Worm (Caenorhabditis elegans) whole organism, L1 larva: Measurements from ENCODE around the gene C49A9.10.
"Not testable (repeated sequence)": the region's sequence is repeated elsewhere in the genome, so short reads cannot be mapped to it uniquely, and the experiment has no call there.

Experiments
- C16A3.4 ChIP-seq: fragments of 150-350 bp; optimal IDR thresholded peaks from 2 replicates; lab custom pipeline; 2014; ENCODE audit warnings: missing biosample characterization, missing genetic modification characterization
- blmp-1 ChIP-seq: fragments of 150-350 bp; optimal IDR thresholded peaks from 2 replicates; lab custom pipeline; 2014; ENCODE audit warnings: missing biosample characterization, missing genetic modification characterization
- ceh-8 ChIP-seq: fragments of 200-800 bp; sonication (Bioruptor generic); optimal IDR thresholded peaks from 2 replicates; lab custom pipeline; 2018; ENCODE audit warnings: mild to moderate bottlenecking, missing genetic modification characterization, moderate library complexity, missing compliant biosample characterization
- ceh-82 ChIP-seq, 3 experiments: fragments of 150-350 bp in 1 of 3; sonication (generic microtip) in 2 of 3; optimal IDR thresholded peaks; 2 replicates each; lab custom pipeline; 2014 to 2017; ENCODE audit warnings: missing biosample characterization in 3 of 3, missing genetic modification characterization in 3 of 3
- ceh-90 ChIP-seq: sonication (generic microtip); optimal IDR thresholded peaks from 2 replicates; lab custom pipeline; 2016; ENCODE audit warnings: missing genetic modification characterization, missing compliant biosample characterization
- ces-1 ChIP-seq: fragments of 150-350 bp; optimal IDR thresholded peaks from 2 replicates; lab custom pipeline; 2014; ENCODE audit warnings: missing biosample characterization, missing genetic modification reagents, missing genetic modification characterization
- dpl-1 ChIP-seq, 3 experiments: fragments of 150-350 bp in 2 of 3; sonication (generic microtip) in 1 of 3; optimal IDR thresholded peaks; 2 replicates each; lab custom pipeline; 2014 to 2017; ENCODE audit warnings: missing biosample characterization in 3 of 3, missing genetic modification characterization in 3 of 3, missing genetic modification reagents in 3 of 3
- dsc-1 ChIP-seq: sonication (generic microtip); optimal IDR thresholded peaks from 2 replicates; lab custom pipeline; 2016; ENCODE audit warnings: mild to moderate bottlenecking, missing genetic modification characterization, missing compliant biosample characterization
- efl-3 ChIP-seq: fragments of 200-800 bp; sonication (Bioruptor generic); optimal IDR thresholded peaks from 2 replicates; lab custom pipeline; 2018; ENCODE audit warnings: mild to moderate bottlenecking, missing genetic modification characterization, missing compliant biosample characterization
- egl-13 ChIP-seq: sonication (generic microtip); optimal IDR thresholded peaks from 2 replicates; lab custom pipeline; 2016; ENCODE audit warnings: missing genotype, missing genetic modification reagents, missing genetic modification characterization, missing compliant biosample characterization
- egl-27 ChIP-seq, 2 experiments: fragments of 150-350 bp in 1 of 2; sonication (generic microtip); optimal IDR thresholded peaks; 3 replicates each; lab custom pipeline; 2017 to 2018; ENCODE audit warnings: missing biosample characterization in 2 of 2, missing genetic modification characterization in 2 of 2, missing genetic modification reagents in 2 of 2
- elt-2 ChIP-seq: sonication (generic microtip); optimal IDR thresholded peaks from 2 replicates; lab custom pipeline; 2016; ENCODE audit warnings: missing genetic modification characterization, mild to moderate bottlenecking, inconsistent platforms, missing compliant biosample characterization, missing genetic modification reagents
- elt-3 ChIP-seq, 6 experiments: fragments of 150-350 bp in 1 of 6; sonication (generic microtip); optimal IDR thresholded peaks; 2 replicates each; lab custom pipeline; 2017 to 2018; ENCODE audit warnings: missing biosample characterization in 6 of 6, missing genetic modification characterization in 6 of 6, inconsistent platforms in 1 of 6
- fkh-10 ChIP-seq: sonication (generic microtip); optimal IDR thresholded peaks from 2 replicates; lab custom pipeline; 2017; ENCODE audit warnings: missing biosample characterization, missing genetic modification reagents, missing genetic modification characterization
- fkh-4 ChIP-seq: sonication (generic microtip); optimal IDR thresholded peaks from 2 replicates; lab custom pipeline; 2016; ENCODE audit warnings: missing compliant biosample characterization, missing genetic modification characterization, borderline replicate concordance
- fos-1 ChIP-seq: fragments of 150-350 bp; optimal IDR thresholded peaks from 2 replicates; lab custom pipeline; 2014; ENCODE audit warnings: missing biosample characterization, missing genetic modification characterization
- grh-1 ChIP-seq: fragments of 200-800 bp; sonication (Bioruptor generic); IDR thresholded peaks from 2 replicates; pipeline ENCODE4 v1.3.6; 2022; ENCODE audit warnings: missing genetic modification reagents, missing genetic modification characterization, missing compliant biosample characterization
- hlh-17 ChIP-seq: fragments of 200-800 bp; sonication (Bioruptor generic); optimal IDR thresholded peaks from 2 replicates; lab custom pipeline; 2018; ENCODE audit warnings: missing genetic modification characterization, mild to moderate bottlenecking, missing compliant biosample characterization, moderate library complexity, borderline replicate concordance
- isw-1 ChIP-seq: fragments of 200-800 bp; sonication (Bioruptor generic); IDR thresholded peaks from 2 replicates; pipeline ENCODE4 v1.3.6; 2022; ENCODE audit warnings: missing genetic modification characterization, missing compliant biosample characterization
- lin-13 ChIP-seq: fragments of 150-350 bp; optimal IDR thresholded peaks from 2 replicates; lab custom pipeline; 2014; ENCODE audit warnings: missing biosample characterization, missing genetic modification reagents, missing genetic modification characterization
- lin-14 ChIP-seq: fragments of 200-800 bp; sonication (Bioruptor generic); optimal IDR thresholded peaks from 2 replicates; lab custom pipeline; 2018; ENCODE audit warnings: mild to moderate bottlenecking, missing genetic modification characterization, moderate library complexity, missing compliant biosample characterization
- lin-15B ChIP-seq: fragments of 150-350 bp; sonication (generic microtip); optimal IDR thresholded peaks from 3 replicates; lab custom pipeline; 2014; ENCODE audit warnings: missing biosample characterization, missing genetic modification characterization
- lin-35 ChIP-seq, 2 experiments: fragments of 150-350 bp; optimal IDR thresholded peaks; 2 replicates each; lab custom pipeline; 2014; ENCODE audit warnings: missing biosample characterization in 2 of 2, missing genetic modification characterization in 2 of 2, missing genetic modification reagents in 2 of 2
- lir-3 ChIP-seq: sonication (generic microtip); optimal IDR thresholded peaks from 2 replicates; lab custom pipeline; 2016; ENCODE audit warnings: mild to moderate bottlenecking, missing genetic modification characterization, moderate library complexity, missing compliant biosample characterization; ENCODE audit not compliant: poor library complexity
- lsy-2 ChIP-seq, 2 experiments: fragments of 150-350 bp; optimal IDR thresholded peaks; 2 replicates each; lab custom pipeline; 2014; ENCODE audit warnings: missing biosample characterization in 2 of 2, missing genetic modification characterization in 2 of 2
- mab-9 ChIP-seq: fragments of 200-800 bp; sonication (Bioruptor generic); IDR thresholded peaks from 2 replicates; pipeline ENCODE4 v1.3.6; 2022; ENCODE audit warnings: missing genetic modification reagents, missing genetic modification characterization, missing compliant biosample characterization
- mef-2 ChIP-seq: fragments of 150-350 bp; optimal IDR thresholded peaks from 2 replicates; lab custom pipeline; 2014; ENCODE audit warnings: missing biosample characterization, missing genetic modification characterization
- mep-1 ChIP-seq: fragments of 150-350 bp; optimal IDR thresholded peaks from 2 replicates; lab custom pipeline; 2014; ENCODE audit warnings: missing biosample characterization, missing genetic modification characterization
- nhr-11 ChIP-seq: fragments of 150-350 bp; optimal IDR thresholded peaks from 2 replicates; lab custom pipeline; 2014; ENCODE audit warnings: missing biosample characterization, missing genetic modification characterization
- nhr-19 ChIP-seq: fragments of 200-800 bp; sonication (Bioruptor generic); conservative IDR thresholded peaks from 2 replicates; pipeline ENCODE4 v1.3.6; 2022; ENCODE audit warnings: missing genetic modification characterization, missing compliant biosample characterization
- nhr-20 ChIP-seq: sonication (generic microtip); optimal IDR thresholded peaks from 2 replicates; lab custom pipeline; 2016; ENCODE audit warnings: mild to moderate bottlenecking, missing genetic modification characterization, missing compliant biosample characterization
- nhr-47 ChIP-seq: sonication (generic microtip); optimal IDR thresholded peaks from 2 replicates; lab custom pipeline; 2016; ENCODE audit warnings: mild to moderate bottlenecking, missing genetic modification characterization, moderate library complexity, missing compliant biosample characterization
- nhr-71 ChIP-seq: sonication (generic microtip); optimal IDR thresholded peaks from 2 replicates; lab custom pipeline; 2016; ENCODE audit warnings: mild to moderate bottlenecking, missing genetic modification characterization, moderate library complexity, missing compliant biosample characterization
- nhr-85 ChIP-seq: sonication (generic microtip); peaks from one replicate; lab custom pipeline; 2016; ENCODE audit warnings: missing genetic modification characterization, inconsistent platforms, missing compliant biosample characterization
- pag-3 ChIP-seq: sonication (generic microtip); optimal IDR thresholded peaks from 2 replicates; lab custom pipeline; 2017; ENCODE audit warnings: missing genetic modification characterization, mild to moderate bottlenecking, missing compliant biosample characterization, antibody characterized with exemption, borderline replicate concordance; ENCODE audit not compliant: insufficient read depth
- pqm-1 ChIP-seq: sonication (generic microtip); optimal IDR thresholded peaks from 3 replicates; lab custom pipeline; 2017; ENCODE audit warnings: missing biosample characterization, missing genetic modification characterization
- skn-1 ChIP-seq: fragments of 150-350 bp; optimal IDR thresholded peaks from 2 replicates; lab custom pipeline; 2014; ENCODE audit warnings: missing biosample characterization, missing genetic modification characterization
- snpc-4 ChIP-seq: fragments of 150-350 bp; optimal IDR thresholded peaks from 2 replicates; lab custom pipeline; 2014; ENCODE audit warnings: missing biosample characterization, missing genetic modification characterization
- snu-23 ChIP-seq: sonication (generic microtip); optimal IDR thresholded peaks from 2 replicates; lab custom pipeline; 2016; ENCODE audit warnings: missing genetic modification characterization, missing compliant biosample characterization
- sup-37 ChIP-seq: fragments of 200-800 bp; sonication (Bioruptor generic); optimal IDR thresholded peaks from 2 replicates; lab custom pipeline; 2018; ENCODE audit warnings: mild to moderate bottlenecking, missing genetic modification characterization, missing compliant biosample characterization
- swsn-7 ChIP-seq: sonication (generic microtip); optimal IDR thresholded peaks from 2 replicates; lab custom pipeline; 2016; ENCODE audit warnings: missing genetic modification characterization, missing compliant biosample characterization
- tbx-2 ChIP-seq: sonication (generic microtip); optimal IDR thresholded peaks from 2 replicates; lab custom pipeline; 2016; ENCODE audit warnings: missing genetic modification characterization, missing compliant biosample characterization
- tlp-1 ChIP-seq: fragments of 150-350 bp; optimal IDR thresholded peaks from 2 replicates; lab custom pipeline; 2014; ENCODE audit warnings: missing biosample characterization, missing genetic modification characterization
- unc-30 ChIP-seq: sonication (generic microtip); optimal IDR thresholded peaks from 2 replicates; lab custom pipeline; 2017; ENCODE audit warnings: missing biosample characterization, missing genetic modification characterization
- unc-86 ChIP-seq: sonication (generic microtip); optimal IDR thresholded peaks from 2 replicates; lab custom pipeline; 2016; ENCODE audit warnings: missing genetic modification characterization, missing compliant biosample characterization
- unc-98 ChIP-seq: fragments of 200-800 bp; sonication (Bioruptor generic); IDR thresholded peaks from 2 replicates; pipeline ENCODE4 v1.3.6; 2022; ENCODE audit warnings: missing genetic modification characterization, missing compliant biosample characterization
- vab-15 ChIP-seq: sonication (generic microtip); optimal IDR thresholded peaks from 2 replicates; lab custom pipeline; 2017; ENCODE audit warnings: missing genotype, mild to moderate bottlenecking, missing genetic modification characterization, missing compliant biosample characterization
- xbp-1 ChIP-seq: sonication (generic microtip); optimal IDR thresholded peaks from 2 replicates; lab custom pipeline; 2016; ENCODE audit warnings: missing genetic modification characterization, missing compliant biosample characterization
- zip-4 ChIP-seq: fragments of 200-800 bp; sonication (Bioruptor generic); optimal IDR thresholded peaks from 2 replicates; lab custom pipeline; 2018; ENCODE audit warnings: mild to moderate bottlenecking, missing genetic modification characterization, moderate library complexity, missing compliant biosample characterization

Gene C49A9.10

DNA sequence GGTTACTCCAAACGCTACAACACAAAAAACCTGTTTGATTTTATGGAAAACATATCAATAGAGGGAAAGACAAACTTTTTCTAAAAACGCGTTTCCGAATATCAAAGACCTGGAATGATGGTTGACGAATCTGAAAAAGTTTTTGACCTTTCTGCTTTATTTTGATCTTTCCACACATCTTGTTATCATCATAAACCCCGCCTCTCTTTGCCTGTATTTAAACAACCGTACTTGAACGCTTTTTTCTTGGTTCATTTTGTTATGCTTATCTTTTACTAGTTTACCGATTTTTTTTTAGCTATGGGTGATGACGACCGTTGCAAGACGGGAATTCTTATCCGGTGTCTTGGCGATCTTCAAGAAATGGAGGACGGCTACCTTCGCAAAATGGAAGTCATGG, 46.9 kb upstream of the C49A9.10 start, which contains the start of gene T13A10.2:
Gene T13A10.2 (plus strand): TSS at position 301 of the 400 bp plus-strand sequence.
- TF ChIP-seq ceh-82 (tag; optimal IDR thresholded peaks at IDR 0.05; lab: Kevin White, UChicago); hlh-17; ceh-90: not testable (repeated sequence)
- TF ChIP-seq, all 84 proteins: peak for 0; not testable (repeated sequence) for 84

DNA sequence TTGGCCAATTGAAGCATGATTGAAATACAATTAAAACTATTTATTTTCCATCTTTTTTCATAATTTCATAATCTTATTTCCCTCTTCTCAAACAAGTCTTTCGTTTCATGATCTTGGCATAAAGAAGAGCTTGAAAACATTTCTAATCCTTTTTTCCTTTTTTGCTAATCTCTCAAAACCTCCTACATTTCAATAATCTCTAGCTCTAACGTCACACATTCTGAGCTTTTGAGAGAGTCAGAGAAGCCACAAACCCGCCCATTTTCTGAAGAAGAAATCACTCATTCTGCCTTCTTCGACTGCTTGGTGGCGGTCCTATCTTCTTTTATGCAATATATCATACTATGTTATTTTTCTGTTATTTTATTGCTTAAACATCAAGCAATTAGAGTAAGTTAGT, 43.4 kb upstream of the C49A9.10 start, which contains the start of gene F58F9.1:
Gene F58F9.1 (plus strand): TSS at position 251 of the 400 bp plus-strand sequence.
- TF ChIP-seq tlp-1 (tag; lab: Kevin White, UChicago) (no peak), swsn-7 (tag; lab: Kevin White, UChicago) (peak; percentile 4), unc-30 (tag; lab: Kevin White, UChicago) (no peak), egl-27 (tag; optimal IDR thresholded peaks at IDR 0.05; lab: Kevin White, UChicago) (no peak), dsc-1 (tag; lab: Kevin White, UChicago) (peak; percentile 37), egl-13 (tag; lab: Kevin White, UChicago) (peak; percentile 9), nhr-47 (tag; lab: Kevin White, UChicago) (peak; percentile 29), lin-14 (GFP tag; lab: Kevin White, UChicago) (peak; percentile 64), ceh-82 (tag; optimal IDR thresholded peaks at IDR 0.05; lab: Kevin White, UChicago) (no peak), mep-1 (tag; lab: Kevin White, UChicago) (no peak), tbx-2 (no peak)

- TF ChIP-seq pqm-1 (tag; lab: Kevin White, UChicago): no peak
- no peak for TF ChIP-seq pag-3 (tag; lab: Kevin White, UChicago)
- no peak for TF ChIP-seq lin-13 (GFP tag; lab: Kevin White, UChicago)
- no peak for TF ChIP-seq grh-1 (GFP tag; lab: Robert Waterston, UW)
- TF ChIP-seq lin-35 (GFP tag; optimal IDR thresholded peaks at IDR 0.05; lab: Kevin White, UChicago): peak in 1 of 2 experiments; percentile 52
- TF ChIP-seq lir-3: no peak
- peak; percentile 43 for TF ChIP-seq blmp-1 (tag; lab: Kevin White, UChicago)
- peak in 1 of 3 experiments; percentile 5 for TF ChIP-seq dpl-1 (GFP tag; optimal IDR thresholded peaks at IDR 0.05; lab: Kevin White, UChicago)
- TF ChIP-seq fkh-4 (tag; lab: Kevin White, UChicago): no peak
- TF ChIP-seq lsy-2 (tag; optimal IDR thresholded peaks at IDR 0.05; lab: Kevin White, UChicago): peak in 1 of 2 experiments; percentile 7
- peak in 2 of 6 experiments; percentile 54 to 55 for TF ChIP-seq elt-3 (tag; optimal IDR thresholded peaks at IDR 0.05; lab: Kevin White, UChicago)
- TF ChIP-seq mab-9 (GFP tag; lab: Robert Waterston, UW): no peak
- TF ChIP-seq isw-1 (GFP tag; lab: Robert Waterston, UW): no peak
- TF ChIP-seq sup-37 (GFP tag; lab: Kevin White, UChicago): no peak
- TF ChIP-seq snpc-4 (tag; lab: Kevin White, UChicago): no peak
- TF ChIP-seq nhr-85 (tag; lab: Kevin White, UChicago): peak; percentile 27
- no peak for TF ChIP-seq efl-3 (GFP tag; lab: Kevin White, UChicago)
- TF ChIP-seq snu-23 (GFP tag; lab: Kevin White, UChicago): no peak
- no peak for TF ChIP-seq ceh-8 (GFP tag; lab: Kevin White, UChicago)
- TF ChIP-seq C16A3.4 (tag; lab: Kevin White, UChicago): no peak
- TF ChIP-seq lin-15B (tag; lab: Kevin White, UChicago): no peak
- TF ChIP-seq vab-15: no peak
- TF ChIP-seq zip-4 (GFP tag; lab: Kevin White, UChicago): no peak
- no peak for TF ChIP-seq fos-1
- no peak for TF ChIP-seq unc-98 (GFP tag; lab: Robert Waterston, UW)
- TF ChIP-seq elt-2 (tag; lab: Kevin White, UChicago): peak; percentile 54
- no peak for TF ChIP-seq xbp-1 (tag; lab: Kevin White, UChicago)
- no peak for TF ChIP-seq skn-1
- peak; percentile 92 for TF ChIP-seq nhr-20 (tag; lab: Kevin White, UChicago)
- TF ChIP-seq nhr-71 (tag; lab: Kevin White, UChicago): peak; percentile 33
- TF ChIP-seq mef-2 (tag; lab: Kevin White, UChicago): no peak
- TF ChIP-seq unc-86 (tag; lab: Kevin White, UChicago): no peak
- TF ChIP-seq ces-1: no peak
- TF ChIP-seq nhr-11 (tag; lab: Kevin White, UChicago): no peak
- TF ChIP-seq nhr-19 (GFP tag; lab: Robert Waterston, UW): no peak
- no peak for TF ChIP-seq fkh-10 (GFP tag; lab: Kevin White, UChicago)
Observed at ce11 chrIV:6248486-6248885, 42.3 kb upstream of the C49A9.10 start, which contains the start of gene acox-3. Gene acox-3, minus strand, starts transcription at chrIV:6248492.
